Worm (Caenorhabditis elegans) whole organism, dauer: ENCODE measurements around the gene F23H12.5.
"Not testable (repeated sequence)": the region's sequence is repeated elsewhere in the genome, so short reads cannot be mapped to it uniquely, and the experiment has no call there.

Source experiments
- unc-62 ChIP-seq: sonication (generic microtip); optimal IDR thresholded peaks from 2 replicates; lab custom pipeline; 2017; ENCODE audit warnings: missing biosample characterization, missing genetic modification reagents, missing genetic modification characterization

F23H12.5 gene

DNA sequence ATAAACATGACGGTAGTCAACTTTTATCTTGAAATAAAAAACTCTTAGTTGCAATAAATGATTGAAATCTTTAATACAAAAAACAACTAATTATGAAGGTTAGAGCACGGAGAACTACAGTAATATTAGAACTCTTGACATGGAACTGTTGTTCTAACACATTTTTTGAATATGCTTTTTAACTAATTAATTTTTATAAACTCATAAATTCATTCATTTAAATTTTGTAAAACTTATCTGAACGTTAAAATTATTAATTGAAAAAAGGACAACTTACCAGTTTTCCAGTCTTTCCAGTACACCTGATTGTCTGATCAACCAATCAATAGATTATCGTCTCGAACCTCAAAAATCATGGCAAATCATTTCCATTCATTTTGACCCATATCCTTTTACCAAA, 6.0 kb upstream of the F23H12.5 start, which contains the start of gene sqt-3:
Gene sqt-3 (plus strand): TSS at position 301 of the 400 bp plus-strand sequence.
- no peak for TF ChIP-seq unc-62 (GFP tag; lab: Kevin White, UChicago)

DNA sequence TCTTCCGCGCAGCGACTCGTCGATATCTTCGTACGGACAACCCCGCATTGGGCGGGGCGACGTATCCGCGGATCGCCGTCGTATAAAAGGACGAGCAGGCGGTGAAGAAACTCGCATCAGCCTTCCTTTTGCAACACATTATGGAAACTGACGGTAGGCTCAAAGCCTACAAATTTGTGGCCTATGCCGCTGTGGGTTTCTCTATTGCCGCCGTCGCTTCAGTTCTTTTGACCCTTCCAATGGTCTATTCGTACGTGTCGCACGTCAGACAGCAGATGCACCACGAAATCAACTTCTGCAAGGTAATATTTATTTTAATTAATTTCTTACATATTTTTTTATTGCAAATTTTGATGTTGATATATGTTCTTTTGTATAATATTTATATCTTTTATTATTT, 5.6 kb upstream of the F23H12.5 start:
- TF ChIP-seq unc-62 (GFP tag; lab: Kevin White, UChicago): no peak

DNA sequence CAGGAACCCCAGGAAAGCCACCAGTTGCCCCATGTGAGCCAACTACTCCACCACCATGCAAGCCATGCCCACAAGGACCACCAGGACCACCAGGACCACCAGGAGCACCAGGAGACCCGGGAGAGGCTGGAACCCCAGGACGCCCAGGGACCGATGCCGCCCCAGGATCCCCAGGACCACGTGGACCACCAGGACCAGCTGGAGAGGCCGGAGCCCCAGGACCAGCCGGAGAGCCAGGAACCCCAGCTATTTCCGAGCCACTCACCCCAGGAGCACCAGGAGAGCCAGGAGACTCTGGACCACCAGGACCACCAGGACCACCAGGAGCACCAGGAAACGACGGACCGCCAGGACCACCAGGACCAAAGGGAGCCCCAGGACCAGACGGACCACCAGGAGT, 4.9 kb upstream of the F23H12.5 start:
- TF ChIP-seq unc-62 (GFP tag; lab: Kevin White, UChicago): no peak

DNA sequence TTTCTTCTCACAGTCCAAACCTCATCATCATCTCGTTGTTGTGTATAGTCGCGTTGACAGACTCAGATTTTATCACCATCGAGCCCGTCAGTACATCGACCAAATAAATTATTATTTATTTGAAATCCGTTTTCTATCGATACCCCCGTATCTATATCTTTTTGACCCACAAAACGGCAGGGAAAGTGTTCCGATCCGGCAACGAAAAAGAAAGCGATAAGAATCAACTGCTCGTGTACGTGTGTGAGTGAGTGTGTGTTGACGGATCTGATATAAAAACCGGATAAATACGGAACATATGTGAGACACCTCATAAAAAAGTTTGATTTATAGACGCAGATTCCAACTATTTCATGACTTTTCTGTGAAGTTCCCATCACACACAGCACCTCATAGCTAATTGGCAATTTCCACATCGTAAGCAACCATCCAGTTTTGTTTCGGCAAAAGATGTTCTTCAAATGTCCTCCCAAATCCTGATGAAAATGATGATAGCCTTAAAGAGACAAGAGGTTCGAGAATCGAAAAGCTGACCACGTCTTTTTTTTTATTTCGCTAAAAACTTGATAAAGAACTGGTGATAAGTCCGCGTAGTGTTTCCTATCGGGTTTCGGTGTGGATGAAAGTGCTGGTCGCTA, 4.1 kb upstream of the F23H12.5 start:
- TF ChIP-seq unc-62 (GFP tag; lab: Kevin White, UChicago): no peak

DNA sequence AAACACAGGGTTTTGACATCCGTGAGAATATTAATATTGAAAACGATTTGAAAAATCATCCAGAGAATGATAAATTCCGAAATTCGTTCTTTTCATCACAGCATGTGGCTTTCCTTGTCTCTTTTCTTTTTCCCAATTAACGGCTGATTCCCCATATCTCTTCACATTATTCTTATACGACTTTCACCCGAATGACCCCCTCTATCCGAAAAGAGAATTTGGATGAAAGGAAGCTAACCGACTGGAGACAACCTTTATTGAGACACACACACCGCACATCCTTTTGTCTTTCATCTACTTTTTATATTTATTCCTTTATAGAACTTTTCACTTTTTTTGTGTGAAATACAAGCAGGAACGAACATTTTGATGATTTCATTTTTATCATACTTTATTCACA, 815 bp upstream of the F23H12.5 start:
- no peak for TF ChIP-seq unc-62 (GFP tag; lab: Kevin White, UChicago)

DNA sequence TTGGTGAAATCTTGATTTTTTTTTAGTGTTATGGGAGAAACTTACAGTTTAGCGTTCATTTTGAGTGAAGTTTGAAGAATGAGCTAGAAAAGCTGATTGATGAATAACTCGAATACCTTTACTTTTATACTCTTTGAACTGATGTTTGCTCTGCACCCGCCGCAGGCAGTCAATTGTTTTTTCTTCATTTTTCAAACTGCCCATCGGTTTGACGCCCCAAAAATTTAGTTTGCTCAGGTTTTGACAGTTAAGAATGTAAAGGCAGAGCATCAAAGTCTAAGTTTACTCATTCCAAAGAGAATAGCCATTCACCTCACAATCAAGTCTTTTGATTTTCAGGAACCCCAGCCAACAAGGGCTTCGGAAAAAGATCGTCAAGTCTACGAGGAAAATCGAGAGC, 3.2 kb downstream of the F23H12.5 start, which contains the start of gene fipr-1:
Gene fipr-1 (minus strand): TSS at position 101 of the 400 bp plus-strand sequence.
- TF ChIP-seq unc-62 (GFP tag; lab: Kevin White, UChicago): no peak

DNA sequence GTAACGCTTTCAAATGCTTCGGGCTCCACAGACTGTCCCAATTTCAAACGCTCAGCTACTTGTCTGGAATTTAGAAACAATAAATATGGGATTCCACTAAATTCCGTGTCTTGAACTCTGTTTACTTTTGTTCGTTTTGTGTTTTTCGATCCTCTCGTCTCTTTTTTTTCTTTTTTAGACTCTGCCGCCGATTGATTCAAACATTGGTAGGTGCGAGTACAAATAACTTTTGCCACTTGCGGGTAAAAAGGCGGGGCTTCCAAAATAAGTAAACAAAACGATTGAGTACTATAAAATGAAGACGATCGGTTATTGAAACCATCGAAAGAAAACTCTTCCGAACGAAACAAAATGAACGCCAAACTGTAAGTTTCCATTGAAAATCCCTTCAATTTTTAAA, 6.7 kb downstream of the F23H12.5 start, which contains the start of gene fipr-2:
Gene fipr-2 (plus strand): TSS at position 245 of the 400 bp plus-strand sequence.
- no peak for TF ChIP-seq unc-62 (GFP tag; lab: Kevin White, UChicago)

DNA sequence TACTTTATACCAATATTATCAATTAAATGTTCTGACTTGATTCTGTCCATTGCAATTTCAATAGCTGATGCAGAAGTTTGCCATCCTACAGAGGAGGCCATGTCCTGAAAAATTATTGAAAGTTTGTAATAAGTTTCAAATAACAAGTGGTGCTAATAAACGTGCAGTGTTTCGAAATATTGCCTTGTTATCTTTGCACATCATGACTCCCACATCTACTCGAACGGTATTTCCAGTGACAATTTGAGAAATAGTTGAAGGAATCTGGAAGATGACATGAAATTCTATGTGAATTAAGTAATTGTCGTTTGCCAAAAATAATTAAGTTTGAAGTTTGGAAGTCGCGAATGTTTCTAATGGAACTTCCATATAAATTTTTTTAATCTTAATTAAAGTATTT, 11.0 kb downstream of the F23H12.5 start, which contains the start of gene gcy-13:
Gene gcy-13 (minus strand): TSS at position 101 of the 400 bp plus-strand sequence.
- TF ChIP-seq unc-62 (GFP tag; lab: Kevin White, UChicago): no peak

DNA sequence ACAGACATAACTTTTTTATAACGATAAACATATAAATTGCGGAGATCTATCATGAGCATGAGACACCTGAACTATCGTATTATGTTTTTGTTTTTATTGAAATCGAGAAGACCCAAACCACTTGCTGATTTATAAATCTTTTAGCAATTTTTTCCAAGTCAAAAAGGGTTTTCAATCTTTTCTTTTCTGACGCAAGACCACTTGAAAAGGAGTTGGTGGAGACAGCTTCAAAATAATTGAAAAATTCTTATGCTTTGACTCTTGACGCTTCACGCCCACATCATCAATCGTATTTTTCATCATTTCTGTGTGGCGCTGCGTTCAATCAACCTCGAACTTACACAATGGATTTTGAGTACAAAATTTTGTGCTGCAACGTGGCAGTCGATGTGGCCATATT, 12.9 kb downstream of the F23H12.5 start, which contains the start of gene F23H12.7:
Gene F23H12.7 (plus strand): TSS at position 301 of the 400 bp plus-strand sequence.
- no peak for TF ChIP-seq unc-62 (GFP tag; lab: Kevin White, UChicago)

DNA sequence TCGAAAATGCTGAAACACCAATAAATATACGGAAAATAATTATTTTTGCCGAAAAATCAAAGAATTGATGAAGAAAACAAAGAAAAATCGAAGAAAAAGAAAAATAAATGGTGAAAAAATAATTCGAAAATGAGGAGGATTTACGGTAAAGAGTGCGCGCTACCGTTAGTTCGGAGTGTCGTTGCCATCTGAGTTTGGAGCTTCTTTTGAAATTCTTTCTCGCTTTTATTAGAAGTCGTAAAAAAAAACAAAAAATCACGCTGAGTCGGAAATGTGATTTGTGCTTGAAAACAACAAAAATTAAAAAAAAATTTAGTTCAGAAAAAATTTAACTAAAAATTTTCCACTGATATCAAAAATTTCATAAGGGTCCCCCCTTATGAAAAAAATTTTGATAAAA, 15.8 kb downstream of the F23H12.5 start, which contains the start of gene F23H12.10:
Gene F23H12.10 (minus strand): TSS at position 12 of the 400 bp plus-strand sequence.
- TF ChIP-seq unc-62 (GFP tag; lab: Kevin White, UChicago): not testable (repeated sequence)

DNA sequence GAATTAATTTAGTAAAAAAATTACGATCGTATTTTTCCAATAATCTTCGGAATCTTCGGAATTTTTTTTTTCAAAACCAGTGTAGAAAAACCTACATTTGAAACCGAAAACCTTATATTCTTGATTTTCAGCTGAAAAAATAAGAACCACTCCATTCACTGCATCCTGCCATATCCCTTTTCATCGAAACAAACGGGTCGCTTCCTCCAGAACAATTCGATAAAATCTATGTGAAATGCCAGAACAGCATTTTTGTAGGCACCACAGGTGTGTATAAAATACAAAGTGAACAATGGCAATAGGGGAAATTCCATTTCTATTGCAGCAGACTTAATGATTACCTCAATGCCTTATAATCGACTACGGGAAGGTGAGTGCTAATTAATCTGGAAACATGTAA, 18.8 kb downstream of the F23H12.5 start, which contains the start of gene K01D12.1:
Gene K01D12.1 (plus strand): TSS at position 301 of the 400 bp plus-strand sequence.
- TF ChIP-seq unc-62 (GFP tag; lab: Kevin White, UChicago): no peak

DNA sequence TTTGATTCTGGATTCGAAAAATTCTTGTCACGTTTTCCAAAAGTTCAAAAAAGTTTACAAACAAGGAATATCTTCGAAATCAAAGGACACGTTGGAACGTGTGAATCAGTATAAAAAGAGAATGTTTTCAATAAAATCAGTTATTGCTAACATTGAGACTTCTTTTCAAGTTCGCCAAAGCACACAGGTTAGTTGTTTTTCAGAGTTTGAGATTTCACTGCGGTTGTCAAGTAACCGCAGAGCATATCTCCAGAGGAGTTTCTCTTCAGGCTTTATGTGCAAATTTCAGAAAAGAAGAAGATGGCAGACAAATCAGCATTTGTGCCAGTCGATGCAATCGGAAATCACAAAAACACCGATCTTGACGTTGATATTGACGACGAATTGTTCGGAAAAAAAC, 27.7 kb downstream of the F23H12.5 start, which contains the start of gene K01D12.15:
Gene K01D12.15 (plus strand): TSS at position 301 of the 400 bp plus-strand sequence.
- no peak for TF ChIP-seq unc-62 (GFP tag; lab: Kevin White, UChicago)

DNA sequence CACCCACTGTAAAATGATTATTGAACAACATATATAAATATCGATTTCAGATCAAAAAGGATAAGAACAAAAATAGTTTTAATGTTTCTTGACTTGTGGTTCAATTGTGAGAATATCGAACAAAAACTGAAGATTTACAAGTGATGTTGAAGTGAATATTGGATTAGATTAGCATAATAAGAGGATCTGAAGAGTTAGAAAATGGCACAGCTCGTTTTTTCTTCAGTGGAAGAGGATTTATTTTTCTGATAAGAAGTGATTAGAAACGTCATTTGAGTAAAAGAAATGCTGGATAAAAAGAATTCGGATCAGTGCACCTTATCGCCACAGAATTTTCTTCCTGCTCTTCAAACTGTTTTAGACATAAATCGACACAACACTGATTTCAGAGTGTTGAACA, 37.3 kb downstream of the F23H12.5 start, which contains the start of gene twk-14:
Gene twk-14 (minus strand): TSS at position 8 of the 400 bp plus-strand sequence.
- no peak for TF ChIP-seq unc-62 (GFP tag; lab: Kevin White, UChicago)

DNA sequence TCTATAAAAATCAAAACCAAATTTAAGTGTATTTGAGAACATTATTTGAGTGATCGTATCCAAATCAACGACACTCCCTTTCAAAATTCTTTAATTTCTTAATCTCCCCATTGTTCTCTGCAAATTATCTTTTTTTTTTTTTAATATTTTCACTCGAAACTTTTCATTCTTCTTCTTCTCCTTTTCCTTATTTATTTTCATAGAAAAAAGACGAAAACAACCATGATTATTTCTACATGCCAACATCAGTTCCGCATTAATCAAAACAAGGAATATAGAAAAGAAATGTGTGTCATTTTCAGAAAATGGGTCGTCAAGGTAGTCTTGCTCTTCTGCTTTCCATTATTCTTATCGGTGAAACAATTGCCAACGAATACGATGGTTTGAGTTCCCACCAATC, 39.1 kb downstream of the F23H12.5 start, which contains the start of gene K01D12.5:
Gene K01D12.5 (plus strand): TSS at position 301 of the 400 bp plus-strand sequence.
- no peak for TF ChIP-seq unc-62 (GFP tag; lab: Kevin White, UChicago)

DNA sequence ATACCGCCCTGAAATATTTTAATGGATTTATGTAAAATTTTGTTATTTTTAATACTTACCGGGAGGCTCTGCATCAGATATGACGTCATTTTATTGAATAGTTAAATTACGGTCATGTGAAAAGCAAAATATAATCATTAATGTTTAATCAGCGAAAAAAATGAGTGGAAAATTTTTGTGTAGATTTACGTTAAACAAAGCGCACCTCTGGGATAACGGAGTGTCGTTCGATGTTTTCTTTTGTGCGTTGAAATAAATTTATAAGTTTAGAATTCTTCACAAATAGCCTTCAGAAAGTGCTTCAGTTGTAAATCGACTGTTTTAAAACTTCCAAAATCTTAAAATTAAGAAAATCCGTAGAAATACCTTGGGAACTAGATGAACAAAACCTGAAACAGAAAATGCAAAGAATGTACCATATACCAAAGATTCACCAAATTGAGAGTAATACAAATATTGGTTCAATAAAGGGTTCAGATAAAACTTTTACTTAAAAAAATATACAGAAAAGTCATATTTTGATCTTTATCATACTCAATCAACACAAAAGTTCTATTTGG, 42.3 kb downstream of the F23H12.5 start, which contains the start of the genes K01D12.20 and miga-1:
Gene K01D12.20 (minus strand): TSS at position 138 of the 560 bp plus-strand sequence.
Gene miga-1 (minus strand): TSS at position 183 of the 560 bp plus-strand sequence.
- TF ChIP-seq unc-62 (GFP tag; lab: Kevin White, UChicago): no peak

DNA sequence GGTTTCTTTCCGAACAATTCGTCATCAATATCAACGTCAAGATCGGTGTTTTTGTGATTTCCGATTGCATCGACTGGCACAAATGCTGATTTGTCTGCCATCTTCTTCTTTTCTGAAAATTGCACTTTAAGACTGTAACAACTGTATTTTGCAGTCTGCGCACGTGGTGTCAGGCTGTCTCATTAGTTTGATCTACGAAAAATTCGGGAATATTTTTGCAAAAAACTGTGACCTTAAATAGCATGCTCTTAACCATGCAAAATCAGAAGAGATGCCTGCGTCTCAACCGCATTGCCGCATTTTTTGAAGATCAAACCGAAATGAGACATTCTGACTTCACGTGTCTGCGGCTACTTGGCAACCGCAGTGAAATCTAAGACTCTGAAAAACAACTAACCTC, 42.9 kb downstream of the F23H12.5 start, which contains the start of gene K01D12.7:
Gene K01D12.7 (minus strand): TSS at position 101 of the 400 bp plus-strand sequence.
- TF ChIP-seq unc-62 (GFP tag; lab: Kevin White, UChicago): no peak
